Worm (Caenorhabditis elegans): ENCODE data around the gene R13H4.6.

Gene R13H4.6

DNA sequence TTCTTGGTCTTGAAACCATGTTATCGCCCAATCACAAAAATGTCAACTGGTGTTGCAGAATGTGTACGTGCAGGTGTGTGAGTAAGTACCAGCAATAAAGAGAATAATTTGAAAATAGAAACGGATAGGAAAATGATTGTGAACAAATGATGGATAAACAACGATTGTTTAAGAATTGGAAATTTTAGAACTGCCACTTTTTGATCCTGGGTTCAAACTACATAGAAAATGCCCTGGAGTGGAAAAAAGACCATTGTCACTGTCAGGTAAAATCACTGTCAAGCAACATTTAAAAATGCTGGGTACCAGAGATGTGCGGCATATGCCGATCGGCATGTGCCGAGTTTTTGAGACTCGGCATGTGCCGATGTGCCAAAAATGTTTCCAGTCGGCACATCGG is 20.3 kb downstream of the R13H4.6 start:
- no peak for TF ChIP-seq pha-2 (tag; optimal IDR thresholded peaks at IDR 0.05)
- TF ChIP-seq K09A11.1 (tag; optimal IDR thresholded peaks at IDR 0.05; ENCODE audit: insufficient read depth) = peak; percentile 39
- no peak for TF ChIP-seq fax-1 (tag; optimal IDR thresholded peaks at IDR 0.05)

- TF ChIP-seq Y22D7AL.16 (tag; optimal IDR thresholded peaks at IDR 0.05) (no peak), ztf-16 (tag; optimal IDR thresholded peaks at IDR 0.05) (no peak), madf-2 (tag; optimal IDR thresholded peaks at IDR 0.05) (no peak), hlh-30 (tag; optimal IDR thresholded peaks at IDR 0.05; ENCODE audit: insufficient read depth) (no peak), sdc-2 (tag; optimal IDR thresholded peaks at IDR 0.05) (no peak), gmeb-2 (tag; optimal IDR thresholded peaks at IDR 0.05) (no peak), F13H6.1 (tag; optimal IDR thresholded peaks at IDR 0.05) (no peak), ceh-34 (tag; optimal IDR thresholded peaks at IDR 0.05) (no peak)
Observed at ce11 chrV:11885087-11885486, 22.2 kb downstream of the R13H4.6 start.

- TF ChIP-seq elt-2 (tag; optimal IDR thresholded peaks at IDR 0.05) = peak; percentile 38
- no peak for TF ChIP-seq lim-6 (tag; optimal IDR thresholded peaks at IDR 0.05)
Observed at ce11 chrV:11885939-11886338, 23.0 kb downstream of the R13H4.6 start.

DNA sequence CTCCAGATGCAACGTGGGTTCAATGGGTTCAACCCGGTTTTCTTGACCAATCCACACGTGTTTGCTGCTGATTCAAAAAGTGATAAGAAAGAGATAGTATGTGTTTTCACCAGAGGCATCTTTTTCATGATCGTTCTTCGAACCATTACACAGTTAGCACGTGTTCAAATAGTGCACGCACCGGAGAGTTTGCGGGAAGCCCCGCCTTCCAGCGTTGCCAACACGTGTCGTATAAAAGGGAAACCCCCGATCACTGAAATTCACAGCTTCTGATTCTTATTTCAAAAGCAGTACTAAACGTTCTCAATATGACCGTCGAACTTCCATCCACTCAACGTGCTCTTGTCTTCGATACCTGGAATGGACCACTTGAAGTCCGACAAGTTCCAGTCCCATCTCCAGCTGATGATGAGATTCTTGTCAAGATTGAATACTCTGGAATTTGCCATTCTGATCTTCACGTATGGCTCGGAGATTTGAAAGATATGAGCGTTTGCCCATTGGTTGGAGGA is 25.1 kb downstream of the R13H4.6 start, which contains the start of gene adh-1:
Gene adh-1 (plus strand): TSS at position 261 of the 512 bp plus-strand sequence.
- TF ChIP-seq ceh-18 (tag; optimal IDR thresholded peaks at IDR 0.05) (peak; percentile 74), ceh-6 (GFP tag; optimal IDR thresholded peaks at IDR 0.05) (no peak)

DNA sequence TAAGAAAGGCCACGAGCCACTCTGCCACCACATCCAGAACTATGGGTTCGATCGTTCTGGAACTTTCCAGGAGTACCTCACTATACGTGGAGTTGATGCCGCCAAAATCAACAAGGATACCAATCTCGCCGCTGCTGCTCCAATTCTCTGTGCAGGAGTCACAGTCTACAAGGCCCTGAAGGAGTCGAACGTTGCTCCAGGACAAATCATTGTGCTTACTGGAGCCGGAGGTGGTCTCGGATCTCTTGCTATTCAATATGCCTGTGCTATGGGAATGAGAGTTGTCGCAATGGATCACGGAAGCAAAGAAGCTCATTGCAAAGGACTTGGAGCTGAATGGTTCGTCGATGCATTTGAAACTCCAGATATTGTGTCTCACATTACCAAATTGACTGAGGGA is 25.7 kb downstream of the R13H4.6 start:
- TF ChIP-seq hlh-8 (tag; optimal IDR thresholded peaks at IDR 0.05) (no peak), elt-2 (tag; optimal IDR thresholded peaks at IDR 0.05) (no peak), fkh-6 (tag; optimal IDR thresholded peaks at IDR 0.05) (no peak), tbx-2 (tag; optimal IDR thresholded peaks at IDR 0.05) (no peak), ceh-30 (tag; optimal IDR thresholded peaks at IDR 0.05) (no peak), pag-3 (tag; optimal IDR thresholded peaks at IDR 0.05; ENCODE audit: borderline replicate concordance) (no peak), hlh-30 (tag; optimal IDR thresholded peaks at IDR 0.05; ENCODE audit: insufficient read depth) (no peak), pqm-1 (tag; optimal IDR thresholded peaks at IDR 0.05) (no peak), ceh-31 (tag; optimal IDR thresholded peaks at IDR 0.05) (no peak), ztf-16 (tag; optimal IDR thresholded peaks at IDR 0.05) (no peak), sdc-2 (tag; optimal IDR thresholded peaks at IDR 0.05) (no peak), ceh-6 (GFP tag; optimal IDR thresholded peaks at IDR 0.05) (no peak), F13H6.1 (tag; optimal IDR thresholded peaks at IDR 0.05) (no peak), Y22D7AL.16 (tag; optimal IDR thresholded peaks at IDR 0.05) (no peak), K02D7.2 (tag; optimal IDR thresholded peaks at IDR 0.05) (no peak), ceh-9 (tag; optimal IDR thresholded peaks at IDR 0.05) (no peak)

DNA sequence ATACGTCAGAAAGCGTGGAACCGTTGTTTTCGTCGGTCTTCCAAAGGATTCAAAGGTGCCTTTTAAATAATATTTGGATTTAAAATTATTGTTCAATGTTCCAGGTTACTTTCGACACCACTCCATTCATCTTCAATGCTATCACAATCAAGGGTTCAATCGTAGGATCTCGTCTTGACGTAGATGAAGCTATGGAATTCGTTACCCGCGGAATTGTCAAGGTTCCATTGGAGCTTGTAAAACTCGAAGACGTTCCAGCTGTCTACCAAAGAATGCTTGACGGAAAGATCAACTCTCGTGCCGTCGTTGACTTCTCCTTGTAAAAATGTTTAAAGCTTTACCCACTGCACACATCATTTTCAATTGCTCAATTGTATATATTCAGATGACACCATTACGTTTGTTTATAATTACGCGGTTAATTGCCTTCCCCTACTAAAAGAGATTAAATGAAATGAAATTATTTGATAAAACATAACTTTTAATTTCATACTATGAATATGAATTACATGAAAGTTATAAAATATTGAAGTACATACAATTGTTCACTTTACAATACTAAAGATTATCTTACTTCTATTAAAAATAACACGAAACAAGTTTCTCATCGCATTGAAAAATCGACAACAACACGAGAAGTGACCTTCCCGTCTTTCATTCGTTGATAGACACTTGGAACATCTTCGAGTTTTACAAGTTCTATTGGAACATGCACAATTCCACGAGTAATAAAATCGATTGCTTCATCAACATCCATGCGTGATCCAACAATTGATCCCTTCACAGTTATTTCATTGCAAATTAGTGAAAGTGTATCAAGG is 26.4 kb downstream of the R13H4.6 start:
- TF ChIP-seq C08G9.2 (tag; optimal IDR thresholded peaks at IDR 0.05) (no peak), pros-1 (tag; optimal IDR thresholded peaks at IDR 0.05) (no peak), ceh-34 (tag; optimal IDR thresholded peaks at IDR 0.05) (no peak), sdc-2 (tag; optimal IDR thresholded peaks at IDR 0.05) (no peak), mec-3 (tag; optimal IDR thresholded peaks at IDR 0.05; ENCODE audit: borderline replicate concordance) (no peak), ceh-18 (tag; optimal IDR thresholded peaks at IDR 0.05) (no peak), pha-4 (tag; optimal IDR thresholded peaks at IDR 0.05) (no peak), Y22D7AL.16 (tag; optimal IDR thresholded peaks at IDR 0.05) (no peak), odd-2 (tag; optimal IDR thresholded peaks at IDR 0.05) (no peak), pag-3 (tag; optimal IDR thresholded peaks at IDR 0.05; ENCODE audit: borderline replicate concordance) (no peak), ceh-14 (tag; optimal IDR thresholded peaks at IDR 0.05) (no peak), ceh-19 (GFP tag; optimal IDR thresholded peaks at IDR 0.05) (no peak), hlh-15 (tag; optimal IDR thresholded peaks at IDR 0.05) (no peak), ceh-48 (tag; optimal IDR thresholded peaks at IDR 0.05) (no peak)

All from whole organism, late embryonic.